Worm (Caenorhabditis elegans): ENCODE measurements around the gene F10G2.1.

ce11 chrV:7357132-7357531, 24.8 kb downstream of the F10G2.1 start, which contains the start of gene C03G6.6:
- TF ChIP-seq dao-5 (tag; optimal IDR thresholded peaks at IDR 0.05), result no peak
- no peak for TF ChIP-seq him-1 (tag; optimal IDR thresholded peaks at IDR 0.05)

Measured in whole organism, L4/young adult.